Comparison of ENCODE assay signal across 5 fruit fly cellular contexts in genomic region chr3L:5360039-5360988, dm6.
TF ChIP-seq lines count a peak whose summit lies in the region.

Gene Cyt-c1 (plus strand): TSS chr3L:5360211.

- TF ChIP-seq CTCF in whole organism, embryonic (GFP tag; optimal IDR thresholded peaks at IDR 0.05; lab: Kevin White, UChicago): no peak

TF ChIP-seq in whole organism, adult, 20 proteins besides CTCF, POLR2A, EP300 and RAD21:
- peak; percentile 19 for TF ChIP-seq CG14711 (tag; optimal IDR thresholded peaks at IDR 0.05; lab: Kevin White, UChicago)
- peak; percentile 48 for TF ChIP-seq CG33017 (tag; optimal IDR thresholded peaks at IDR 0.05; lab: Kevin White, UChicago)
- TF ChIP-seq cic (GFP tag; optimal IDR thresholded peaks at IDR 0.05; lab: Kevin White, UChicago): no peak
- TF ChIP-seq Mnt (GFP tag; optimal IDR thresholded peaks at IDR 0.05; lab: Kevin White, UChicago): peak; percentile 17
- no peak for TF ChIP-seq CG5204 (GFP tag; optimal IDR thresholded peaks at IDR 0.05; lab: Kevin White, UChicago)
- no peak for TF ChIP-seq Hr96 (GFP tag; optimal IDR thresholded peaks at IDR 0.05; lab: Kevin White, UChicago)
- TF ChIP-seq CG11617 (GFP tag; optimal IDR thresholded peaks at IDR 0.05; lab: Kevin White, UChicago): no peak
- no peak for TF ChIP-seq ovo (GFP tag; optimal IDR thresholded peaks at IDR 0.05; lab: Kevin White, UChicago)
- TF ChIP-seq cnc (optimal IDR thresholded peaks at IDR 0.05; lab: Kevin White, UChicago): no peak

TF ChIP-seq in whole organism, embryonic, 481 proteins besides CTCF, POLR2A, EP300 and RAD21 (continues in another document):
- no peak for TF ChIP-seq cas (GFP tag; IDR thresholded peaks at IDR 0.05; lab: Robert Waterston, UW)
- TF ChIP-seq prd (optimal IDR thresholded peaks at IDR 0.05; lab: Kevin White, UChicago): no peak
- 0 out of 3 replicates have a peak, but pooled peaks have one; percentile 22 for TF ChIP-seq prd (GFP tag; IDR thresholded peaks at IDR 0.05; lab: Robert Waterston, UW)
- TF ChIP-seq run (tag; optimal IDR thresholded peaks at IDR 0.05; lab: Kevin White, UChicago): no peak
- TF ChIP-seq CG6791 (GFP tag; IDR thresholded peaks at IDR 0.05; lab: Robert Waterston, UW; ENCODE audit: partially characterized antibody): peak; percentile 63; the same call in 2 of the 3 replicates
- peak in 1 of 2 experiments; percentile 16 for TF ChIP-seq Trl (optimal IDR thresholded peaks at IDR 0.05; lab: Kevin White, UChicago)
- TF ChIP-seq Trl (GFP tag; optimal IDR thresholded peaks at IDR 0.05; lab: Kevin White, UChicago): no peak
- no peak for TF ChIP-seq lbe (GFP tag; optimal IDR thresholded peaks at IDR 0.05; lab: Kevin White, UChicago)
- no peak for TF ChIP-seq NfI (GFP tag; optimal IDR thresholded peaks at IDR 0.05; lab: Kevin White, UChicago)
- TF ChIP-seq Dbx (GFP tag; IDR thresholded peaks at IDR 0.05; lab: Robert Waterston, UW): 0 out of 3 replicates have a peak, but pooled peaks have one; percentile 16
- TF ChIP-seq Atf6 (GFP tag; IDR thresholded peaks at IDR 0.05; lab: Robert Waterston, UW): peak; percentile 45; the same call in 1 of the 2 replicates
- no peak for TF ChIP-seq Gsc (GFP tag; IDR thresholded peaks at IDR 0.05; lab: Robert Waterston, UW)
- TF ChIP-seq CG13296 (GFP tag; optimal IDR thresholded peaks at IDR 0.05; lab: Kevin White, UChicago): no peak
- no peak for TF ChIP-seq Stat92E (GFP tag; optimal IDR thresholded peaks at IDR 0.05; lab: Kevin White, UChicago)
- TF ChIP-seq CG13123 (GFP tag; optimal IDR thresholded peaks at IDR 0.05; lab: Kevin White, UChicago): no peak
- TF ChIP-seq CG31388 (GFP tag; optimal IDR thresholded peaks at IDR 0.05; lab: Kevin White, UChicago): no peak
- TF ChIP-seq CG9932 (GFP tag; IDR thresholded peaks at IDR 0.05; lab: Robert Waterston, UW): peak; percentile 65
- no peak for TF ChIP-seq Meics (GFP tag; optimal IDR thresholded peaks at IDR 0.05; lab: Kevin White, UChicago)
- TF ChIP-seq Lpt (GFP tag; optimal IDR thresholded peaks at IDR 0.05; lab: Kevin White, UChicago): no peak
- peak; percentile 14 for TF ChIP-seq CG17912 (GFP tag; optimal IDR thresholded peaks at IDR 0.05; lab: Kevin White, UChicago)

TF ChIP-seq in whole organism, prepupa, 60 proteins besides CTCF, POLR2A, EP300 and RAD21:
- TF ChIP-seq Eip78C (GFP tag; lab: Kevin White, UChicago): peak; percentile 25
- no peak for TF ChIP-seq CG32006 (GFP tag; optimal IDR thresholded peaks at IDR 0.05; lab: Kevin White, UChicago)
- peak; percentile 91 for TF ChIP-seq vri (GFP tag; optimal IDR thresholded peaks at IDR 0.05; lab: Kevin White, UChicago)
- peak; percentile 26 for TF ChIP-seq achi (GFP tag; optimal IDR thresholded peaks at IDR 0.05; lab: Kevin White, UChicago)
- TF ChIP-seq Hr4 (GFP tag; optimal IDR thresholded peaks at IDR 0.05; lab: Kevin White, UChicago): no peak
- TF ChIP-seq cyc (GFP tag; optimal IDR thresholded peaks at IDR 0.05; lab: Kevin White, UChicago): no peak
TF ChIP-seq in whole organism, prepupa: peak in this region for 3.

TF ChIP-seq in whole organism, pupa, 21 proteins besides CTCF, POLR2A, EP300 and RAD21:
- TF ChIP-seq CG4496 (GFP tag; IDR thresholded peaks at IDR 0.05; lab: Robert Waterston, UW) (peak; percentile 46; the same call in 2 of the 3 replicates), EcR (GFP tag; optimal IDR thresholded peaks at IDR 0.05; lab: Kevin White, UChicago) (peak; percentile 74), fd96Ca (GFP tag; IDR thresholded peaks at IDR 0.05; lab: Robert Waterston, UW) (no peak)

TF ChIP-seq in whole organism, wandering third instar larva, 38 proteins besides CTCF, POLR2A, EP300 and RAD21:
- no peak for TF ChIP-seq Abd-B (GFP tag; optimal IDR thresholded peaks at IDR 0.05; lab: Kevin White, UChicago)
- TF ChIP-seq Rel (GFP tag; optimal IDR thresholded peaks at IDR 0.05; lab: Kevin White, UChicago): no peak
- peak; percentile 21 for TF ChIP-seq Rel (tag; optimal IDR thresholded peaks at IDR 0.05; lab: Kevin White, UChicago)
